Worm (Caenorhabditis elegans) whole organism, late embryonic: ENCODE data around the gene C25F9.6.

ENCODE experiments used
- F13H6.1 ChIP-seq: sonication (generic microtip); optimal IDR thresholded peaks from 2 replicates; lab custom pipeline; 2016; ENCODE audit warnings: missing genetic modification characterization, missing compliant biosample characterization
- Y22D7AL.16 ChIP-seq: sonication (generic microtip); optimal IDR thresholded peaks from 2 replicates; lab custom pipeline; 2016; ENCODE audit warnings: missing genetic modification characterization, missing compliant biosample characterization
- ceh-14 ChIP-seq: sonication (generic microtip); optimal IDR thresholded peaks from 2 replicates; lab custom pipeline; 2016; ENCODE audit warnings: missing genotype, missing genetic modification characterization, missing compliant biosample characterization
- ceh-31 ChIP-seq: sonication (generic microtip); optimal IDR thresholded peaks from 2 replicates; lab custom pipeline; 2016; ENCODE audit warnings: missing genetic modification characterization, missing compliant biosample characterization
- ceh-45 ChIP-seq: fragments of 200-800 bp; sonication (Bioruptor generic); IDR thresholded peaks from 2 replicates; pipeline ENCODE4 v1.3.6; 2022; ENCODE audit warnings: missing genetic modification reagents, missing genetic modification characterization, missing compliant biosample characterization
- ceh-6 ChIP-seq: fragments of 200-800 bp; sonication (Bioruptor generic); optimal IDR thresholded peaks from 2 replicates; lab custom pipeline; 2018; ENCODE audit warnings: mild to moderate bottlenecking, missing genetic modification characterization, missing compliant biosample characterization
- fkh-6 ChIP-seq: sonication (generic microtip); optimal IDR thresholded peaks from 2 replicates; lab custom pipeline; 2016; ENCODE audit warnings: missing genetic modification characterization, missing compliant biosample characterization
- nhr-11 ChIP-seq: fragments of 150-350 bp; optimal IDR thresholded peaks from 2 replicates; lab custom pipeline; 2014; ENCODE audit warnings: missing biosample characterization, missing genetic modification characterization
- pha-4 ChIP-seq: fragments of 150-350 bp; optimal IDR thresholded peaks from 2 replicates; lab custom pipeline; 2018; ENCODE audit warnings: missing biosample characterization, missing genetic modification reagents, missing genetic modification characterization

ce11 chrV:19416475-19416874 is 11.3 kb upstream of the C25F9.6 start, which contains the start of the genes C25F9.4 and C25F9.9:
- TF ChIP-seq pha-4 = no peak
- no peak for TF ChIP-seq F13H6.1 (tag; lab: Kevin White, UChicago)
- no peak for TF ChIP-seq ceh-31 (tag; lab: Kevin White, UChicago)
- TF ChIP-seq ceh-6 (GFP tag; lab: Kevin White, UChicago) = no peak
- no peak for TF ChIP-seq Y22D7AL.16 (tag; lab: Kevin White, UChicago)
- TF ChIP-seq nhr-11 (tag; lab: Kevin White, UChicago) = no peak
- TF ChIP-seq ceh-45 = no peak
- TF ChIP-seq fkh-6 (tag; lab: Kevin White, UChicago) = no peak
- no peak for TF ChIP-seq ceh-14
